Worm (Caenorhabditis elegans) whole organism, L1 larva: ENCODE data around the gene C05D12.7.

Experiments used
- C16A3.4 ChIP-seq: fragments of 150-350 bp; optimal IDR thresholded peaks from 2 replicates; lab custom pipeline; 2014; ENCODE audit warnings: missing biosample characterization, missing genetic modification characterization
- C34B4.2 ChIP-seq: sonication (generic microtip); optimal IDR thresholded peaks from 2 replicates; lab custom pipeline; 2017; ENCODE audit warnings: mild to moderate bottlenecking, missing genetic modification characterization, missing compliant biosample characterization
- F16B12.6 ChIP-seq: fragments of 150-350 bp; optimal IDR thresholded peaks from 2 replicates; lab custom pipeline; 2014; ENCODE audit warnings: missing biosample characterization, missing genetic modification characterization
- Y116A8C.19 ChIP-seq: sonication (generic microtip); optimal IDR thresholded peaks from 2 replicates; lab custom pipeline; 2016; ENCODE audit warnings: missing compliant biosample characterization, missing genetic modification characterization, borderline replicate concordance
- alr-1 ChIP-seq: fragments of 200-800 bp; sonication (Bioruptor generic); optimal IDR thresholded peaks from 2 replicates; lab custom pipeline; 2018; ENCODE audit warnings: borderline replicate concordance, mild to moderate bottlenecking, missing genetic modification characterization, missing compliant biosample characterization
- ceh-63 ChIP-seq: fragments of 200-800 bp; sonication (Bioruptor generic); optimal IDR thresholded peaks from 2 replicates; lab custom pipeline; 2018; ENCODE audit warnings: mild to moderate bottlenecking, missing genetic modification characterization, missing compliant biosample characterization
- ceh-8 ChIP-seq: fragments of 200-800 bp; sonication (Bioruptor generic); optimal IDR thresholded peaks from 2 replicates; lab custom pipeline; 2018; ENCODE audit warnings: mild to moderate bottlenecking, missing genetic modification characterization, moderate library complexity, missing compliant biosample characterization
- ceh-82 ChIP-seq, 3 experiments: fragments of 150-350 bp in 1 of 3; sonication (generic microtip) in 2 of 3; optimal IDR thresholded peaks; 2 replicates each; lab custom pipeline; 2014 to 2017; ENCODE audit warnings: missing biosample characterization in 3 of 3, missing genetic modification characterization in 3 of 3
- ceh-88 ChIP-seq: fragments of 200-800 bp; sonication (Bioruptor generic); IDR thresholded peaks from 2 replicates; pipeline ENCODE4 v1.3.6; 2022; ENCODE audit warnings: missing genetic modification characterization, missing compliant biosample characterization
- ceh-90 ChIP-seq: sonication (generic microtip); optimal IDR thresholded peaks from 2 replicates; lab custom pipeline; 2016; ENCODE audit warnings: missing genetic modification characterization, missing compliant biosample characterization
- ces-1 ChIP-seq: fragments of 150-350 bp; optimal IDR thresholded peaks from 2 replicates; lab custom pipeline; 2014; ENCODE audit warnings: missing biosample characterization, missing genetic modification reagents, missing genetic modification characterization
- dpl-1 ChIP-seq, 3 experiments: fragments of 150-350 bp in 2 of 3; sonication (generic microtip) in 1 of 3; optimal IDR thresholded peaks; 2 replicates each; lab custom pipeline; 2014 to 2017; ENCODE audit warnings: missing biosample characterization in 3 of 3, missing genetic modification characterization in 3 of 3, missing genetic modification reagents in 3 of 3
- efl-1 ChIP-seq, 4 experiments: fragments of 150-350 bp; optimal IDR thresholded peaks in 3 of 4; peaks in 1 of 4; 1 replicate in 1 of 4; 2 replicates in 3 of 4; lab custom pipeline; 2014; ENCODE audit warnings: missing biosample characterization in 2 of 4, missing genetic modification characterization in 2 of 4, missing genetic modification reagents in 2 of 4
- egl-27 ChIP-seq, 2 experiments: fragments of 150-350 bp in 1 of 2; sonication (generic microtip); optimal IDR thresholded peaks; 3 replicates each; lab custom pipeline; 2017 to 2018; ENCODE audit warnings: missing biosample characterization in 2 of 2, missing genetic modification characterization in 2 of 2, missing genetic modification reagents in 2 of 2
- elt-2 ChIP-seq: sonication (generic microtip); optimal IDR thresholded peaks from 2 replicates; lab custom pipeline; 2016; ENCODE audit warnings: missing genetic modification characterization, mild to moderate bottlenecking, inconsistent platforms, missing compliant biosample characterization, missing genetic modification reagents
- fkh-10 ChIP-seq: sonication (generic microtip); optimal IDR thresholded peaks from 2 replicates; lab custom pipeline; 2017; ENCODE audit warnings: missing biosample characterization, missing genetic modification reagents, missing genetic modification characterization
- fkh-8 ChIP-seq: sonication (generic microtip); optimal IDR thresholded peaks from 2 replicates; lab custom pipeline; 2016; ENCODE audit warnings: mild to moderate bottlenecking, missing genetic modification characterization, missing compliant biosample characterization
- fos-1 ChIP-seq: fragments of 150-350 bp; optimal IDR thresholded peaks from 2 replicates; lab custom pipeline; 2014; ENCODE audit warnings: missing biosample characterization, missing genetic modification characterization
- grh-1 ChIP-seq: fragments of 200-800 bp; sonication (Bioruptor generic); IDR thresholded peaks from 2 replicates; pipeline ENCODE4 v1.3.6; 2022; ENCODE audit warnings: missing genetic modification reagents, missing genetic modification characterization, missing compliant biosample characterization
- hpl-2 ChIP-seq: fragments of 150-350 bp; optimal IDR thresholded peaks from 2 replicates; lab custom pipeline; 2014; ENCODE audit warnings: missing biosample characterization, missing genetic modification reagents, missing genetic modification characterization
- irx-1 ChIP-seq: sonication (generic microtip); optimal IDR thresholded peaks from 2 replicates; lab custom pipeline; 2016; ENCODE audit warnings: missing genetic modification characterization, missing compliant biosample characterization
- lin-13 ChIP-seq: fragments of 150-350 bp; optimal IDR thresholded peaks from 2 replicates; lab custom pipeline; 2014; ENCODE audit warnings: missing biosample characterization, missing genetic modification reagents, missing genetic modification characterization
- lin-14 ChIP-seq: fragments of 200-800 bp; sonication (Bioruptor generic); optimal IDR thresholded peaks from 2 replicates; lab custom pipeline; 2018; ENCODE audit warnings: mild to moderate bottlenecking, missing genetic modification characterization, moderate library complexity, missing compliant biosample characterization
- lin-35 ChIP-seq, 2 experiments: fragments of 150-350 bp; optimal IDR thresholded peaks; 2 replicates each; lab custom pipeline; 2014; ENCODE audit warnings: missing biosample characterization in 2 of 2, missing genetic modification characterization in 2 of 2, missing genetic modification reagents in 2 of 2
- lir-3 ChIP-seq: sonication (generic microtip); optimal IDR thresholded peaks from 2 replicates; lab custom pipeline; 2016; ENCODE audit warnings: mild to moderate bottlenecking, missing genetic modification characterization, moderate library complexity, missing compliant biosample characterization; ENCODE audit not compliant: poor library complexity
- nhr-11 ChIP-seq: fragments of 150-350 bp; optimal IDR thresholded peaks from 2 replicates; lab custom pipeline; 2014; ENCODE audit warnings: missing biosample characterization, missing genetic modification characterization
- nhr-20 ChIP-seq: sonication (generic microtip); optimal IDR thresholded peaks from 2 replicates; lab custom pipeline; 2016; ENCODE audit warnings: mild to moderate bottlenecking, missing genetic modification characterization, missing compliant biosample characterization
- nhr-85 ChIP-seq: sonication (generic microtip); peaks from one replicate; lab custom pipeline; 2016; ENCODE audit warnings: missing genetic modification characterization, inconsistent platforms, missing compliant biosample characterization
- nhr-90 ChIP-seq: sonication (generic microtip); optimal IDR thresholded peaks from 2 replicates; lab custom pipeline; 2016; ENCODE audit warnings: mild to moderate bottlenecking, missing genetic modification characterization, missing compliant biosample characterization; ENCODE audit not compliant: poor library complexity
- pax-3 ChIP-seq: fragments of 200-800 bp; sonication (Bioruptor generic); optimal IDR thresholded peaks from 2 replicates; lab custom pipeline; 2018; ENCODE audit warnings: mild to moderate bottlenecking, missing genetic modification characterization, moderate library complexity, missing compliant biosample characterization
- rnt-1 ChIP-seq: sonication (generic microtip); optimal IDR thresholded peaks from 2 replicates; lab custom pipeline; 2016; ENCODE audit warnings: mild to moderate bottlenecking, missing genetic modification characterization, moderate library complexity, missing compliant biosample characterization
- snpc-4 ChIP-seq: fragments of 150-350 bp; optimal IDR thresholded peaks from 2 replicates; lab custom pipeline; 2014; ENCODE audit warnings: missing biosample characterization, missing genetic modification characterization
- snu-23 ChIP-seq: sonication (generic microtip); optimal IDR thresholded peaks from 2 replicates; lab custom pipeline; 2016; ENCODE audit warnings: missing genetic modification characterization, missing compliant biosample characterization
- sox-4 ChIP-seq: sonication (generic microtip); optimal IDR thresholded peaks from 2 replicates; lab custom pipeline; 2016; ENCODE audit warnings: missing genetic modification characterization, missing compliant biosample characterization
- sup-37 ChIP-seq: fragments of 200-800 bp; sonication (Bioruptor generic); optimal IDR thresholded peaks from 2 replicates; lab custom pipeline; 2018; ENCODE audit warnings: mild to moderate bottlenecking, missing genetic modification characterization, missing compliant biosample characterization
- tbx-2 ChIP-seq: sonication (generic microtip); optimal IDR thresholded peaks from 2 replicates; lab custom pipeline; 2016; ENCODE audit warnings: missing genetic modification characterization, missing compliant biosample characterization
- xbp-1 ChIP-seq: sonication (generic microtip); optimal IDR thresholded peaks from 2 replicates; lab custom pipeline; 2016; ENCODE audit warnings: missing genetic modification characterization, missing compliant biosample characterization
- zag-1 ChIP-seq: fragments of 150-350 bp; optimal IDR thresholded peaks from 2 replicates; lab custom pipeline; 2014; ENCODE audit warnings: missing biosample characterization, missing genetic modification characterization

C05D12.7 gene

DNA sequence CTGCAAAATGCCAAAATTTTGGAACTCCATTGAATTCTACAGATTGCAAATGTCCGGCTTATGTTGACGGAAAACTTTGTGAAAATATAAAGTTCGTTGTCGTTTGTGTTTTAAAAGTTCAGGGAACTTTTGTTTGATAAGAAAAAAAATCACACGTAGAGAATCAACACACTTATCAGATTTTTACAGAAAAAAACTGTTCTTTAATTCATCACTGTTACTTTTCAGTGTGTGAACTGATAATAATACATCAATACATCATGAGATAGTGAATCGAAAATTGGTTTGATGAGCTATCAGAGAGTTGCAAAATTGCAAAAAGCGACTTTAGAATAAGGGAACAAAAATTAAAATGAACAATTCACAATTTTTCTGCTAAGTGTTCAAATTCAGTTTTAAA is 8.6 kb downstream of the C05D12.7 start:
- peak; percentile 0 for TF ChIP-seq nhr-20 (tag; lab: Kevin White, UChicago)
- TF ChIP-seq lir-3 (tag; lab: Kevin White, UChicago), result no peak
- TF ChIP-seq lin-35 (GFP tag; optimal IDR thresholded peaks at IDR 0.05; lab: Kevin White, UChicago), result peak in 1 of 2 experiments; percentile 11
- peak; percentile 69 for TF ChIP-seq elt-2
- TF ChIP-seq, all 84 proteins: peak for 3

DNA sequence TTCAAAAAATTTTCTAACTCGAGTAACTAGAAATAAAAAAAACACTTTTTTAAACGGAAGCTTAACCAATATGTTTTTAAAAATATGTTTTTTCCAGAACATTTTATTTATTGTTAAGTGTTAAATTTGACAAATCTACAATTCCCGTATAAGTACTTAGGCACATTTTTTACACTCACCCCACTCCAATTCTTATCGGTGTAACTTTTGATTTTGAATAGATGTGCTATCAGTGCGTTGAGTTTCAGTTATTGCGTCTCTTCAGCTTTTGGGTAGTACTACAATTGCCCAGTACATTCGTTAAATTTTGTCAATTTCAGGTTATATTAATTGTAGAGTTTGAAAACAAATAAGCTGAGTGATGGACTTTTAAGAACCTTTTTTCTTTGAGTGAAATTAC is 14.1 kb downstream of the C05D12.7 start:
- TF ChIP-seq egl-27 (tag; optimal IDR thresholded peaks at IDR 0.05; lab: Kevin White, UChicago), result no peak
- peak; percentile 8 for TF ChIP-seq elt-2
- TF ChIP-seq fkh-8 (tag; lab: Kevin White, UChicago), result no peak

DNA sequence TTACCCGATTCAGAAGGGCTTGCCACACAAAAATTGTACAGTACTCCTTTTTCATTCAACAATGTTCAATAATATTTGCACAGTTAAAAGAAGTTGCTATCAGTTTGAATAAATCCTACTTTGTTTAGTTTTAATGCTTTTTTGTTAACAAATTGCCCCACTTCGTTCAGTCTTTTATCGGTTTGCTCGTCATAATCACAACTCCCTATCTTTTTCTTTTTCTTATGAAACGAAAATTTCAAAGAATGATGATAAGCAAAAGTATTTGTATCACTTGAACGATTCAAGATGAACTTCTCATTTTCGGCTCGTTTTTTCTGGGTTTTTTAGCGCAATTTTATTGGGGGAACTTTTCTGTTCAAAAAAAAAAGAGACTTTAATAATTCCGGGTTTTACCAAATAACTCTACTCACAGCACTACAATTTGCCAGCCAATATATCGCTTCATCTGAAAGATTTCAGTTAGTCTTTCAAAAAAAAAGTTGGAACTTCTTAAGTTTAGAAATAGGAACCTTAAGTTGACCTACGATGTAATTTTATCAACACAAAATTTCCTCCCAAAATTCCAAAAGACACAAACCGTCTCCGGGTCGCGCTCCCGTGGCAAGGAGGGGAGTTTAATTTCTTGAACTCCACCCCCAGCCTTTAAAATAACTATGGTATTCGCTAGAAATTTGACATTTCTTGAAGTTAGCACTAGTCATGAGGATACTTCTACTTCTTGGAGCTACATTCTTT is 14.9 kb downstream of the C05D12.7 start, which contains the start of gene C05D12.3:
TSS of gene C05D12.3 (plus strand) at position 688 of the 738 bp plus-strand sequence.
- TF ChIP-seq alr-1 (tag; lab: Kevin White, UChicago) (no peak), elt-2 (peak; percentile 22), C16A3.4 (no peak), efl-1 (optimal IDR thresholded peaks at IDR 0.05; lab: Kevin White, UChicago) (no peak), efl-1 (GFP tag; optimal IDR thresholded peaks at IDR 0.05 in 1 of 2; lab: Kevin White, UChicago) (peak in 1 of 2 experiments; percentile 49)

DNA sequence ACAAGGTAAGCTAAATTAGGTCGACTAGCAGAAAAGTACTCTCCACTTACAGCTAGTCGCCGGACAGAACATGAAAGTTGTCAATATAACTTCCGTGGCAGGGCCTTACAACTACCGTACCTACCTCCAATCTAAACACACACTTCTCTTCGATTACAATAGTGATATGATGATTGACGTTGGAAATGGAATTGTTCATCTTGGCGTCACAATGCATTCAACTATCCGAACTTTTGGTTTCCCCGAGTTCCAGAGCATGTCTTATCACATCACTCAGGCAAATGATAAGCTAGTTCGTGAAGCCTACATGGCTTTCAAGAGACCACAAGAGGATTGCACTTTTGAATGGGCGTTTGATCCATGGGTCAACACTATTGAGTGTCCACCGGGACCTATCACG is 17.4 kb downstream of the C05D12.7 start:
- TF ChIP-seq ceh-90 (tag; lab: Kevin White, UChicago) (no peak), grh-1 (no peak), ceh-8 (GFP tag; lab: Kevin White, UChicago) (no peak), Y116A8C.19 (no peak)
- TF ChIP-seq, all 84 proteins: peak for 0

DNA sequence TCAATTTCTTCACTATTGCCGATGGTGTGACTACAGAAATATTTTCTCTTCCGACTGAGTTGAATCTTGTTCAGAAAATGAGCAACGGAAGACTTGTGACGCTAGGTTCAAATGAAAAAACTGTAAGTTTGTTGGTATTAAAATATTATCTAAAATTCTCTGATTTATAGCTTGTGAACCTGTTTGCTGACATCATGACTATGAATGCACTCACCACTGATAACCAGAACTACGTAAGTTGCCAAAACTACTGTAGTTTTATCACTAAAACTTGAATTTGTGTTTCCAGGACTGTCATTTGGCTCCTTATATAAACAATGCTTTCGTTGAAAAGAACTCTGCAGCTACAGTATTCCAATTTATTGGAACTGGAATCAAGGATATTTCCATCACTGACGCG is 18.7 kb downstream of the C05D12.7 start:
- TF ChIP-seq elt-2 (peak; percentile 10), fkh-10 (GFP tag; lab: Kevin White, UChicago) (no peak)
- TF ChIP-seq, all 84 proteins: peak for 1

DNA sequence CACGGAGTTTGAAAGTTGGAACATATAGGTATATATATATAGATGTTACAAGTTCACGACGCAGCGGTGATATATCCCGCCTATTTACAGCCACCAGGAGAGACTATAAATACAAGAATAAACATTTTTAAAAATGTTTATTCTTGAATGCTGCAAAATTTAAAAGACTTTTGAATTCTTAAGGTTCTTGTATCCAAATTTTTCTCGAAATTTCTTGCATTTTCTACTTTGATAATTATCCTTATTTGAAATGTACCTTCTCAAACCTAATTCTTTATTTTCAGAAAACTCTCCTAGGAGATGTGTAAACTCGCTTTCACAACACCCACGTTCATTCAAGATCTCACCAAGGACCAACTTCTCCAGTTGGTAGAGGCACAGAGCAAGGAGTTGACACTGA is 21.7 kb downstream of the C05D12.7 start, which contains the start of gene C05D12.4:
TSS of gene C05D12.4 (plus strand) at position 301 of the 400 bp plus-strand sequence.
- TF ChIP-seq Y116A8C.19, result no peak
- no peak for TF ChIP-seq zag-1
- TF ChIP-seq dpl-1 (GFP tag; optimal IDR thresholded peaks at IDR 0.05; lab: Kevin White, UChicago), result no peak
- no peak for TF ChIP-seq sup-37 (GFP tag; lab: Kevin White, UChicago)
- no peak for TF ChIP-seq ces-1 (GFP tag; lab: Kevin White, UChicago)
- no peak for TF ChIP-seq ceh-88
- TF ChIP-seq lin-13, result no peak
- TF ChIP-seq sox-4 (tag; lab: Kevin White, UChicago), result no peak
- TF ChIP-seq tbx-2, result no peak
- TF ChIP-seq snu-23 (GFP tag; lab: Kevin White, UChicago), result no peak
- no peak for TF ChIP-seq hpl-2

DNA sequence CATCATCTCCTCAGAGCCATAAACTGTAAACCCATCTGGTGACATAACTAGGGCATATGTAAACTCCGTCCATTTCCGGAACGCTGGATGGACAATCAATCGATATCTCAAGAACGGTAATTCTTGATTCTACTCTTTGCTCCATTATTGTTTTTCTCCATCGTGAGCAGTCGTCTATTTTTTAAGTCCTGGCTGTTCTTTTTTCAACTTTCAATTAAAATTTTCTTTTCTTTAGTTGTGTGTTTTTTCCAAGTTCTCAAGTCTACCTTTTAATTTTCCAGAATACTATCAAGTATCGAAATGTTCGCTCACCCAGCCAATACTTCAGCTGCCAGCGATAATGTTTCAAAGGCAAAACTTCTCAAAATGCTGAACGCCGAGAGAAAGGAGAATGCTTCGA is 24.1 kb downstream of the C05D12.7 start, which contains the start of gene C05D12.5:
TSS of gene C05D12.5 (plus strand) at position 301 of the 400 bp plus-strand sequence.
- TF ChIP-seq rnt-1 (tag; lab: Kevin White, UChicago) (no peak), Y116A8C.19 (no peak), C34B4.2 (no peak), fos-1 (tag; lab: Kevin White, UChicago) (no peak), ceh-63 (GFP tag; lab: Kevin White, UChicago) (no peak), ceh-90 (tag; lab: Kevin White, UChicago) (no peak), sox-4 (tag; lab: Kevin White, UChicago) (no peak), nhr-90 (tag; lab: Kevin White, UChicago) (no peak), snpc-4 (tag; lab: Kevin White, UChicago) (no peak), lin-14 (GFP tag; lab: Kevin White, UChicago) (no peak), F16B12.6 (tag; lab: Kevin White, UChicago) (no peak), nhr-85 (tag; lab: Kevin White, UChicago) (no peak), snu-23 (GFP tag; lab: Kevin White, UChicago) (no peak), nhr-11 (tag; lab: Kevin White, UChicago) (no peak), dpl-1 (GFP tag; optimal IDR thresholded peaks at IDR 0.05; lab: Kevin White, UChicago) (no peak), ceh-88 (no peak), xbp-1 (tag; lab: Kevin White, UChicago) (no peak), pax-3 (tag; lab: Kevin White, UChicago) (no peak), irx-1 (no peak), ceh-82 (tag; optimal IDR thresholded peaks at IDR 0.05; lab: Kevin White, UChicago) (no peak)
- TF ChIP-seq, all 84 proteins: peak for 0
